Fruit fly (Drosophila melanogaster): ENCODE data around the gene Sod1.
A peak's percentile ranks its signal among the peaks of the same experiment; 100 is the strongest.

The Sod1 gene

dm6 chr3L:11123088-11123487 lies 9.5 kb upstream of the Sod1 start, which contains the start of the genes Ufd1 and NaPi-III (continued):
- no peak for TF ChIP-seq Usf (GFP tag; optimal IDR thresholded peaks at IDR 0.05)
- TF ChIP-seq lilli (GFP tag; optimal IDR thresholded peaks at IDR 0.05) = peak; percentile 46
- peak; percentile 17 for TF ChIP-seq fu2 (GFP tag; optimal IDR thresholded peaks at IDR 0.05)
- no peak for TF ChIP-seq CG12219 (GFP tag; optimal IDR thresholded peaks at IDR 0.05)
- TF ChIP-seq Kr (GFP tag; optimal IDR thresholded peaks at IDR 0.05) = no peak
- peak; percentile 57 for TF ChIP-seq Drgx (GFP tag; IDR thresholded peaks at IDR 0.05)
- no peak for TF ChIP-seq PHDP (tag; optimal IDR thresholded peaks at IDR 0.05)
- TF ChIP-seq CG10543 (GFP tag; optimal IDR thresholded peaks at IDR 0.05) = no peak
- peak; percentile 17 for TF ChIP-seq CG5245 (GFP tag; optimal IDR thresholded peaks at IDR 0.05)
- TF ChIP-seq CG4730 (GFP tag; IDR thresholded peaks at IDR 0.05) = no peak
- TF ChIP-seq sqz (GFP tag; optimal IDR thresholded peaks at IDR 0.05) = peak; percentile 88
- no peak for TF ChIP-seq Bteb2 (GFP tag; optimal IDR thresholded peaks at IDR 0.05)
- peak; percentile 90 for TF ChIP-seq CG42726 (GFP tag; IDR thresholded peaks at IDR 0.05; ENCODE audit: partially characterized antibody)
- peak; percentile 72 for TF ChIP-seq CG34224 (GFP tag; IDR thresholded peaks at IDR 0.05; ENCODE audit: partially characterized antibody)
- TF ChIP-seq Mad (GFP tag; optimal IDR thresholded peaks at IDR 0.05) = peak; percentile 42
- TF ChIP-seq CG34422 (GFP tag; IDR thresholded peaks at IDR 0.05) = peak; percentile 69
- TF ChIP-seq E2f1 (GFP tag; IDR thresholded peaks at IDR 0.05) = peak; percentile 51; the same call in 1 of the 2 replicates
- no peak for TF ChIP-seq CG15073 (GFP tag; optimal IDR thresholded peaks at IDR 0.05)
- no peak for TF ChIP-seq CG18011 (GFP tag; optimal IDR thresholded peaks at IDR 0.05)
- TF ChIP-seq bowl (GFP tag; IDR thresholded peaks at IDR 0.05) = no peak
- 0 out of 2 replicates have a peak, but pooled peaks have one; percentile 16 for TF ChIP-seq Atf6 (GFP tag; IDR thresholded peaks at IDR 0.05)
- no peak for TF ChIP-seq run (tag; optimal IDR thresholded peaks at IDR 0.05)
- no peak for TF ChIP-seq Hr39 (optimal IDR thresholded peaks at IDR 0.05)
- peak; percentile 79 for TF ChIP-seq Sin3A (optimal IDR thresholded peaks at IDR 0.05)
- peak; percentile 41 for TF ChIP-seq tx (GFP tag; optimal IDR thresholded peaks at IDR 0.05)
- TF ChIP-seq CG7928 (GFP tag; optimal IDR thresholded peaks at IDR 0.05) = peak; percentile 40
- no peak for TF ChIP-seq cas (GFP tag; IDR thresholded peaks at IDR 0.05)
- TF ChIP-seq corto (GFP tag; optimal IDR thresholded peaks at IDR 0.05) = no peak
- TF ChIP-seq ind (GFP tag; optimal IDR thresholded peaks at IDR 0.05) = no peak
- TF ChIP-seq ash1 (GFP tag; optimal IDR thresholded peaks at IDR 0.05) = no peak
- peak; percentile 100 for TF ChIP-seq CG6175 (GFP tag; IDR thresholded peaks at IDR 0.05)
- peak; percentile 66 for TF ChIP-seq ftz-f1 (GFP tag; optimal IDR thresholded peaks at IDR 0.05)
- peak; percentile 79 for TF ChIP-seq ewg (GFP tag; optimal IDR thresholded peaks at IDR 0.05)
- TF ChIP-seq ro (GFP tag; IDR thresholded peaks at IDR 0.05) = no peak
- no peak for TF ChIP-seq pfk (GFP tag; optimal IDR thresholded peaks at IDR 0.05)
- peak; percentile 10 for TF ChIP-seq Antp (GFP tag; optimal IDR thresholded peaks at IDR 0.05)
- peak; percentile 86 for TF ChIP-seq trem (tag; optimal IDR thresholded peaks at IDR 0.05)
- TF ChIP-seq CG14050 (GFP tag; IDR thresholded peaks at IDR 0.05) = no peak
- no peak for TF ChIP-seq CG13123 (GFP tag; optimal IDR thresholded peaks at IDR 0.05)
- TF ChIP-seq bcd (GFP tag; optimal IDR thresholded peaks at IDR 0.05) = peak; percentile 17
- peak; percentile 77; the same call in 2 of the 3 replicates for TF ChIP-seq hb (GFP tag; IDR thresholded peaks at IDR 0.05; ENCODE audit: partially characterized antibody)
- no peak for TF ChIP-seq abd-A (tag; optimal IDR thresholded peaks at IDR 0.05)
- TF ChIP-seq CG15269 (tag; optimal IDR thresholded peaks at IDR 0.05) = no peak
- no peak for TF ChIP-seq exex (tag; optimal IDR thresholded peaks at IDR 0.05)
- TF ChIP-seq CG2199 (GFP tag; IDR thresholded peaks at IDR 0.05) = no peak
- TF ChIP-seq CG14965 (GFP tag; optimal IDR thresholded peaks at IDR 0.05; ENCODE audit: borderline replicate concordance) = no peak
- peak; percentile 20; the same call in 1 of the 2 replicates for TF ChIP-seq lmd (GFP tag; IDR thresholded peaks at IDR 0.05)
- TF ChIP-seq jigr1 (GFP tag; IDR thresholded peaks at IDR 0.05) = no peak
- peak; percentile 40; the same call in 2 of the 3 replicates for TF ChIP-seq zfh1 (GFP tag; IDR thresholded peaks at IDR 0.05)
- no peak for TF ChIP-seq CG30403 (GFP tag; optimal IDR thresholded peaks at IDR 0.05)
- peak; percentile 38; the same call in 1 of the 3 replicates for TF ChIP-seq dysf (GFP tag; IDR thresholded peaks at IDR 0.05)
- no peak for TF ChIP-seq CG18476 (GFP tag; optimal IDR thresholded peaks at IDR 0.05)

Measured in whole organism, embryonic.